Fruit fly (Drosophila melanogaster): ENCODE measurements around the gene CG9121.

DNA sequence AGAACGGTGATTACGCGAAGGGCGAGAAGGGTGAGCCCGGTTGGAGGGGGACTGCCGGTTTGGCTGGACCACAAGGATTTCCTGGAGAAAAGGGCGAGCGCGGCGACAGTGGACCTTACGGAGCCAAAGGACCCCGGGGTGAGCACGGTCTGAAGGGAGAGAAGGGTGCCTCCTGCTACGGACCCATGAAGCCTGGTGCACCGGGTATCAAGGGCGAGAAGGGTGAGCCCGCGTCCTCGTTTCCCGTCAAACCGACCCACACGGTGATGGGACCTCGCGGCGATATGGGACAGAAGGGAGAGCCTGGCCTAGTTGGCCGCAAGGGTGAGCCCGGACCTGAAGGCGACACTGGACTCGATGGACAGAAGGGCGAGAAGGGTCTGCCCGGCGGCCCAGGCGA, 19.5 kb downstream of the CG9121 start:
- TF ChIP-seq psq (optimal IDR thresholded peaks at IDR 0.05) (no peak), h (optimal IDR thresholded peaks at IDR 0.05) (no peak), Myc (optimal IDR thresholded peaks at IDR 0.05) (no peak), insv (optimal IDR thresholded peaks at IDR 0.05) (no peak), ttk (optimal IDR thresholded peaks at IDR 0.05) (no peak), Sin3A (optimal IDR thresholded peaks at IDR 0.05) (no peak)
